Worm (Caenorhabditis elegans): ENCODE measurements around the gene fbxb-33.

- TF ChIP-seq lin-13 (GFP tag; optimal IDR thresholded peaks at IDR 0.05) (no peak), tbx-2 (tag; optimal IDR thresholded peaks at IDR 0.05) (no peak)
These were observed 41.1 kb downstream of the fbxb-33 start, which contains the start of gene ifas-1 for ce11 chrII:3688333-3688732.

All from whole organism, L1 larva.